Fruit fly (Drosophila melanogaster) whole organism, embryonic: ENCODE results near the gene CG6693.

Source experiments
- C15 ChIP-seq: fragments of 200-800 bp; sonication (Bioruptor generic); IDR thresholded peaks from 3 replicates; pipeline ENCODE4 v1.3.6; 2022; ENCODE audit warnings: missing biosample characterization, missing genetic modification characterization
- CG10366 ChIP-seq: fragments of 200-800 bp; sonication (Bioruptor generic); IDR thresholded peaks from 2 replicates; pipeline ENCODE4 v1.3.6; 2022; ENCODE audit warnings: missing biosample characterization, missing genetic modification characterization
- CG1233 ChIP-seq: fragments of 200-800 bp; sonication (Bioruptor generic); optimal IDR thresholded peaks from 4 replicates; lab custom pipeline; 2018; ENCODE audit warnings: missing biosample characterization, mild to moderate bottlenecking, missing genetic modification characterization
- CG12391 ChIP-seq: fragments of 200-800 bp; sonication (Bioruptor generic); optimal IDR thresholded peaks from 3 replicates; lab custom pipeline; 2018; ENCODE audit warnings: missing biosample characterization, mild to moderate bottlenecking, missing genetic modification characterization, moderate library complexity
- CG14860 ChIP-seq: fragments of 200-800 bp; sonication (Bioruptor generic); IDR thresholded peaks from 3 replicates; pipeline ENCODE4 v1.3.6; 2022; ENCODE audit warnings: missing biosample characterization, missing genetic modification characterization; ENCODE audit not compliant: partially characterized antibody
- CG17612 ChIP-seq: fragments of 200-800 bp; sonication (Bioruptor generic); IDR thresholded peaks from 2 replicates; pipeline ENCODE4 v1.3.6; 2022; ENCODE audit warnings: missing biosample characterization, missing genetic modification characterization
- CG18262 ChIP-seq: fragments of 200-800 bp; optimal IDR thresholded peaks from 3 replicates; lab custom pipeline; 2019; ENCODE audit warnings: missing biosample characterization, mild to moderate bottlenecking, missing genetic modification characterization, moderate library complexity
- CG30403 ChIP-seq: fragments of 200-800 bp; sonication (Bioruptor generic); optimal IDR thresholded peaks from 3 replicates; lab custom pipeline; 2016; ENCODE audit warnings: missing biosample characterization, missing genetic modification characterization
- CG34376 ChIP-seq: fragments of 200-800 bp; sonication (Bioruptor generic); optimal IDR thresholded peaks from 2 replicates; lab custom pipeline; 2018; ENCODE audit warnings: missing biosample characterization, mild to moderate bottlenecking, missing genetic modification characterization
- CG6254 ChIP-seq: fragments of 200-800 bp; sonication (Bioruptor generic); optimal IDR thresholded peaks from 3 replicates; lab custom pipeline; 2017; ENCODE audit warnings: mild to moderate bottlenecking, missing biosample characterization, missing genetic modification reagents, missing genetic modification characterization
- CG7987 ChIP-seq: fragments of 200-800 bp; sonication (Bioruptor generic); optimal IDR thresholded peaks from 2 replicates; lab custom pipeline; 2018; ENCODE audit warnings: missing biosample characterization, mild to moderate bottlenecking, missing genetic modification characterization, moderate library complexity
- CTCF ChIP-seq: fragments of 200-800 bp; sonication (Bioruptor generic); optimal IDR thresholded peaks from 2 replicates; lab custom pipeline; 2017; ENCODE audit warnings: missing biosample characterization, mild to moderate bottlenecking, missing genetic modification characterization, moderate library complexity
- CkIIα-i1 ChIP-seq: fragments of 200-800 bp; sonication (Bioruptor generic); IDR thresholded peaks from 2 replicates; pipeline ENCODE4 v1.3.6; 2022; ENCODE audit warnings: missing biosample characterization, missing genetic modification characterization
- Dad ChIP-seq: fragments of 200-800 bp; sonication (Bioruptor generic); optimal IDR thresholded peaks from 3 replicates; lab custom pipeline; 2016; ENCODE audit warnings: missing biosample characterization, missing genetic modification characterization
- Doc2 ChIP-seq: fragments of 200-800 bp; sonication (Bioruptor generic); IDR thresholded peaks from 2 replicates; pipeline ENCODE4 v1.3.6; 2022; ENCODE audit warnings: missing biosample characterization, missing genetic modification characterization
- Ets97D ChIP-seq: fragments of 200-800 bp; sonication (Bioruptor generic); optimal IDR thresholded peaks from 3 replicates; lab custom pipeline; 2016; ENCODE audit warnings: missing biosample characterization, missing genetic modification characterization
- HmgD ChIP-seq: fragments of 200-800 bp; sonication (Bioruptor generic); optimal IDR thresholded peaks from 3 replicates; lab custom pipeline; 2016; ENCODE audit warnings: missing biosample characterization, missing genetic modification characterization
- Hr78 ChIP-seq, 2 experiments: fragments of 200-800 bp in 1 of 2; fragments of >200 bp in 1 of 2; sonication (Bioruptor generic) in 1 of 2; optimal IDR thresholded peaks; 2 replicates each; lab custom pipeline; 2017 to 2019; ENCODE audit warnings: missing biosample characterization in 2 of 2, missing genetic modification characterization in 2 of 2, mild to moderate bottlenecking in 1 of 2, moderate library complexity in 1 of 2
- Med ChIP-seq: fragments of 200-800 bp; sonication (Bioruptor generic); peaks from one replicate; lab custom pipeline; 2016; ENCODE audit warnings: missing biosample characterization, missing genetic modification characterization, mild to moderate bottlenecking, inconsistent platforms, moderate library complexity
- Mrtf ChIP-seq: fragments of 200-800 bp; sonication (Bioruptor generic); IDR thresholded peaks from 3 replicates; pipeline ENCODE4 v1.3.6; 2022; ENCODE audit warnings: missing biosample characterization, missing genetic modification characterization
- Opbp ChIP-seq: fragments of 200-800 bp; sonication (Bioruptor generic); IDR thresholded peaks from 3 replicates; pipeline ENCODE4 v1.3.6; 2022; ENCODE audit warnings: missing biosample characterization, missing genetic modification characterization; ENCODE audit not compliant: partially characterized antibody
- Poxn ChIP-seq: fragments of 200-800 bp; sonication (Bioruptor generic); IDR thresholded peaks from 2 replicates; pipeline ENCODE4 v1.3.6; 2022; ENCODE audit warnings: missing biosample characterization, missing genetic modification characterization
- Rfx ChIP-seq: fragments of 200-800 bp; sonication (Bioruptor generic); IDR thresholded peaks from 2 replicates; pipeline ENCODE4 v1.3.6; 2022; ENCODE audit warnings: missing biosample characterization, missing genetic modification characterization
- Scr ChIP-seq: fragments of 200-800 bp; sonication (Bioruptor generic); IDR thresholded peaks from 2 replicates; pipeline ENCODE4 v1.3.6; 2022; ENCODE audit warnings: missing biosample characterization, missing genetic modification characterization; ENCODE audit not compliant: partially characterized antibody
- Stat92E ChIP-seq, 3 experiments: fragments of >200 bp in 2 of 3; fragments of 200-800 bp in 1 of 3; sonication (Bioruptor generic) in 1 of 3; optimal IDR thresholded peaks; 2 replicates each; lab custom pipeline; 2017 to 2019; ENCODE audit warnings: missing biosample characterization in 3 of 3, missing genetic modification characterization in 3 of 3, mild to moderate bottlenecking in 1 of 3, moderate library complexity in 1 of 3
- Tbp ChIP-seq: fragments of >200 bp; optimal IDR thresholded peaks from 2 replicates; lab custom pipeline; 2018; ENCODE audit warnings: missing biosample characterization, missing genetic modification characterization
- amos ChIP-seq: fragments of 200-800 bp; sonication (Bioruptor generic); IDR thresholded peaks from 2 replicates; pipeline ENCODE4 v1.3.6; 2022; ENCODE audit warnings: missing biosample characterization, missing genetic modification characterization; ENCODE audit not compliant: partially characterized antibody
- bsh ChIP-seq, 2 experiments: fragments of 200-800 bp; sonication (Bioruptor generic); optimal IDR thresholded peaks; 2 replicates each; lab custom pipeline; 2017 to 2018; ENCODE audit warnings: mild to moderate bottlenecking in 2 of 2, missing biosample characterization in 2 of 2, missing genetic modification characterization in 2 of 2, moderate library complexity in 1 of 2
- btn ChIP-seq: fragments of 200-800 bp; sonication (Bioruptor generic); optimal IDR thresholded peaks from 2 replicates; lab custom pipeline; 2016; ENCODE audit warnings: missing biosample characterization, missing genetic modification characterization
- cad ChIP-seq: fragments of >200 bp; optimal IDR thresholded peaks from 2 replicates; lab custom pipeline; 2017; ENCODE audit warnings: missing biosample characterization, missing genetic modification characterization
- cas ChIP-seq: fragments of 200-800 bp; sonication (Bioruptor generic); IDR thresholded peaks from 2 replicates; pipeline ENCODE4 v1.3.6; 2022; ENCODE audit warnings: missing biosample characterization, missing genetic modification characterization
- cg ChIP-seq: fragments of 200-800 bp; sonication (Bioruptor generic); optimal IDR thresholded peaks from 3 replicates; lab custom pipeline; 2019; ENCODE audit warnings: missing biosample characterization, mild to moderate bottlenecking, missing genetic modification characterization, moderate library complexity
- chm ChIP-seq: fragments of 200-800 bp; sonication (Bioruptor generic); IDR thresholded peaks from 2 replicates; pipeline ENCODE4 v1.3.6; 2022; ENCODE audit warnings: missing biosample characterization, missing genetic modification characterization
- dm ChIP-seq: fragments of 200-800 bp; sonication (Bioruptor generic); optimal IDR thresholded peaks from 3 replicates; lab custom pipeline; 2016; ENCODE audit warnings: missing biosample characterization, missing genetic modification characterization
- dpn ChIP-seq, 2 experiments: fragments of 200-800 bp; sonication (Bioruptor generic); optimal IDR thresholded peaks; 3 replicates each; lab custom pipeline; 2016; ENCODE audit warnings: missing biosample characterization in 2 of 2, missing genetic modification characterization in 2 of 2
- fd3F ChIP-seq: fragments of 200-800 bp; sonication (Bioruptor generic); optimal IDR thresholded peaks from 2 replicates; lab custom pipeline; 2018; ENCODE audit warnings: missing biosample characterization, mild to moderate bottlenecking, missing genetic modification characterization, moderate library complexity
- ftz-f1 ChIP-seq: fragments of 200-800 bp; sonication (Bioruptor generic); optimal IDR thresholded peaks from 2 replicates; lab custom pipeline; 2016; ENCODE audit warnings: missing biosample characterization, missing genetic modification characterization
- grau ChIP-seq: fragments of 200-800 bp; optimal IDR thresholded peaks from 3 replicates; lab custom pipeline; 2019; ENCODE audit warnings: missing biosample characterization, mild to moderate bottlenecking, missing genetic modification characterization, moderate library complexity
- grn ChIP-seq: fragments of 200-800 bp; sonication (Bioruptor generic); optimal IDR thresholded peaks from 3 replicates; lab custom pipeline; 2017; ENCODE audit warnings: missing biosample characterization, missing genetic modification characterization
- knrl ChIP-seq: fragments of 200-800 bp; sonication (Bioruptor generic); IDR thresholded peaks from 3 replicates; pipeline ENCODE4 v1.3.6; 2022; ENCODE audit warnings: missing biosample characterization, missing genetic modification characterization; ENCODE audit not compliant: partially characterized antibody
- nau ChIP-seq: fragments of 200-800 bp; sonication (Bioruptor generic); optimal IDR thresholded peaks from 3 replicates; lab custom pipeline; 2017; ENCODE audit warnings: missing biosample characterization, mild to moderate bottlenecking, missing genetic modification characterization, missing genetic modification reagents
- peb ChIP-seq: fragments of 200-800 bp; sonication (Bioruptor generic); IDR thresholded peaks from 2 replicates; pipeline ENCODE4 v1.3.6; 2022; ENCODE audit warnings: missing biosample characterization, missing genetic modification characterization
- pros ChIP-seq: fragments of 200-800 bp; sonication (Bioruptor generic); optimal IDR thresholded peaks from 3 replicates; lab custom pipeline; 2019; ENCODE audit warnings: missing biosample characterization, mild to moderate bottlenecking, missing genetic modification characterization, moderate library complexity
- row ChIP-seq: fragments of 200-800 bp; sonication (Bioruptor generic); IDR thresholded peaks from 3 replicates; pipeline ENCODE4 v1.3.6; 2022; ENCODE audit warnings: missing biosample characterization, missing genetic modification characterization
- salm ChIP-seq: fragments of 200-800 bp; sonication (Bioruptor generic); optimal IDR thresholded peaks from 2 replicates; lab custom pipeline; 2018; ENCODE audit warnings: missing biosample characterization, mild to moderate bottlenecking, missing genetic modification characterization
- scrt ChIP-seq: fragments of 200-800 bp; sonication (Bioruptor generic); optimal IDR thresholded peaks from 2 replicates; lab custom pipeline; 2018; ENCODE audit warnings: missing biosample characterization, mild to moderate bottlenecking, missing genetic modification characterization, moderate library complexity
- sd ChIP-seq: fragments of 200-800 bp; sonication (Bioruptor generic); optimal IDR thresholded peaks from 3 replicates; lab custom pipeline; 2018; ENCODE audit warnings: missing biosample characterization, mild to moderate bottlenecking, missing genetic modification characterization, moderate library complexity
- stc ChIP-seq: fragments of 200-800 bp; sonication (Bioruptor generic); IDR thresholded peaks from 2 replicates; pipeline ENCODE4 v1.3.6; 2022; ENCODE audit warnings: missing biosample characterization, missing genetic modification characterization
- tap ChIP-seq: fragments of 200-800 bp; optimal IDR thresholded peaks from 3 replicates; lab custom pipeline; 2019; ENCODE audit warnings: missing biosample characterization, mild to moderate bottlenecking, missing genetic modification characterization, moderate library complexity
- zf30C ChIP-seq: fragments of 200-800 bp; sonication (Bioruptor generic); optimal IDR thresholded peaks from 3 replicates; lab custom pipeline; 2018; ENCODE audit warnings: missing biosample characterization, mild to moderate bottlenecking, missing genetic modification characterization

CG6693 gene

dm6 chr3R:11243057-11243740 lies 21.8 kb upstream of the CG6693 start (continued):
- TF ChIP-seq CG34376 (GFP tag; lab: Kevin White, UChicago) (no peak), knrl (GFP tag; lab: Robert Waterston, UW) (no peak), pros (GFP tag; lab: Kevin White, UChicago) (no peak), bsh (GFP tag; optimal IDR thresholded peaks at IDR 0.05; lab: Kevin White, UChicago) (no peak), Stat92E (GFP tag; optimal IDR thresholded peaks at IDR 0.05; lab: Kevin White, UChicago) (no peak), CkIIα-i1 (GFP tag; lab: Robert Waterston, UW) (no peak), CG17612 (no peak), CTCF (GFP tag; lab: Kevin White, UChicago) (no peak), CG18262 (tag; lab: Kevin White, UChicago) (peak; percentile 56), zf30C (no peak), sd (tag; lab: Kevin White, UChicago) (no peak), Rfx (GFP tag; lab: Robert Waterston, UW) (peak; percentile 66), Hr78 (GFP tag; optimal IDR thresholded peaks at IDR 0.05; lab: Kevin White, UChicago) (peak in 1 of 2 experiments; percentile 63), ftz-f1 (GFP tag; lab: Kevin White, UChicago) (peak; percentile 17), CG10366 (GFP tag; lab: Robert Waterston, UW) (no peak), Tbp (no peak), nau (GFP tag; lab: Kevin White, UChicago) (no peak), Poxn (GFP tag; lab: Robert Waterston, UW) (no peak), CG14860 (no peak), dpn (GFP tag; optimal IDR thresholded peaks at IDR 0.05; lab: Kevin White, UChicago) (no peak), CG1233 (peak; percentile 49), salm (tag; lab: Kevin White, UChicago) (no peak), peb (GFP tag; lab: Robert Waterston, UW) (no peak), cad (GFP tag; lab: Kevin White, UChicago) (no peak), Dad (GFP tag; lab: Kevin White, UChicago) (no peak), dm (GFP tag; lab: Kevin White, UChicago) (no peak), grn (peak; percentile 5), stc (GFP tag; lab: Robert Waterston, UW) (no peak), cas (GFP tag; lab: Robert Waterston, UW) (no peak), cg (GFP tag; lab: Kevin White, UChicago) (no peak), CG6254 (no peak), amos (GFP tag; lab: Robert Waterston, UW) (no peak), Opbp (no peak), HmgD (GFP tag; lab: Kevin White, UChicago) (no peak), Doc2 (GFP tag; lab: Robert Waterston, UW) (no peak), Med (GFP tag; lab: Kevin White, UChicago) (peak; percentile 84), scrt (GFP tag; lab: Kevin White, UChicago) (no peak), btn (no peak), CG7987 (peak; percentile 23), C15 (GFP tag; lab: Robert Waterston, UW) (no peak), grau (peak; percentile 22), CG12391 (no peak), Ets97D (GFP tag; lab: Kevin White, UChicago) (peak; percentile 1), Mrtf (GFP tag; lab: Robert Waterston, UW) (no peak), CG30403 (GFP tag; lab: Kevin White, UChicago) (peak; percentile 41), fd3F (no peak), Scr (GFP tag; lab: Robert Waterston, UW) (no peak), tap (tag; lab: Kevin White, UChicago) (no peak), row (GFP tag; lab: Robert Waterston, UW) (peak; percentile 16; the same call in 1 of the 3 replicates), chm (GFP tag; lab: Robert Waterston, UW) (no peak)
